Fruit fly (Drosophila melanogaster) whole organism, embryonic: ENCODE measurements around the gene par-6.

Experiments used
- CG10543 ChIP-seq: fragments of 200-800 bp; sonication (Bioruptor generic); optimal IDR thresholded peaks from 3 replicates; lab custom pipeline; 2017; ENCODE audit warnings: missing biosample characterization, mild to moderate bottlenecking, missing genetic modification characterization, moderate library complexity
- CG10959 ChIP-seq: fragments of 200-800 bp; sonication (Bioruptor generic); IDR thresholded peaks from 2 replicates; pipeline ENCODE4 v1.3.6; 2022; ENCODE audit warnings: missing biosample characterization, missing genetic modification characterization
- CG12391 ChIP-seq: fragments of 200-800 bp; sonication (Bioruptor generic); optimal IDR thresholded peaks from 3 replicates; lab custom pipeline; 2018; ENCODE audit warnings: missing biosample characterization, mild to moderate bottlenecking, missing genetic modification characterization, moderate library complexity
- CG8478 ChIP-seq: fragments of >200 bp; optimal IDR thresholded peaks from 2 replicates; lab custom pipeline; 2018
- D19A ChIP-seq: fragments of 200-800 bp; optimal IDR thresholded peaks from 3 replicates; lab custom pipeline; 2019; ENCODE audit warnings: missing biosample characterization, mild to moderate bottlenecking, missing genetic modification characterization, moderate library complexity
- Sry-β ChIP-seq: fragments of 200-800 bp; sonication (Bioruptor generic); optimal IDR thresholded peaks from 2 replicates; lab custom pipeline; 2018; ENCODE audit warnings: missing biosample characterization, mild to moderate bottlenecking, missing genetic modification characterization, moderate library complexity
- emc ChIP-seq: fragments of 200-800 bp; sonication (Bioruptor generic); optimal IDR thresholded peaks from 2 replicates; lab custom pipeline; 2016; ENCODE audit warnings: missing biosample characterization, missing genetic modification characterization
- gsb-n ChIP-seq: fragments of 200-800 bp; sonication (Bioruptor generic); optimal IDR thresholded peaks from 3 replicates; lab custom pipeline; 2018; ENCODE audit warnings: missing biosample characterization, mild to moderate bottlenecking, missing genetic modification characterization
- lola ChIP-seq, 3 experiments: fragments of >200 bp in 2 of 3; fragments of 200-800 bp in 1 of 3; sonication (Bioruptor generic) in 1 of 3; optimal IDR thresholded peaks; 2 replicates each; lab custom pipeline; 2017 to 2019; ENCODE audit warnings: missing biosample characterization in 3 of 3, missing genetic modification characterization in 3 of 3, mild to moderate bottlenecking in 1 of 3, moderate library complexity in 1 of 3
- mld ChIP-seq: fragments of 200-800 bp; sonication (Bioruptor generic); IDR thresholded peaks from 3 replicates; pipeline ENCODE4 v1.3.6; 2022; ENCODE audit warnings: missing biosample characterization, missing genetic modification characterization; ENCODE audit not compliant: partially characterized antibody

DNA sequence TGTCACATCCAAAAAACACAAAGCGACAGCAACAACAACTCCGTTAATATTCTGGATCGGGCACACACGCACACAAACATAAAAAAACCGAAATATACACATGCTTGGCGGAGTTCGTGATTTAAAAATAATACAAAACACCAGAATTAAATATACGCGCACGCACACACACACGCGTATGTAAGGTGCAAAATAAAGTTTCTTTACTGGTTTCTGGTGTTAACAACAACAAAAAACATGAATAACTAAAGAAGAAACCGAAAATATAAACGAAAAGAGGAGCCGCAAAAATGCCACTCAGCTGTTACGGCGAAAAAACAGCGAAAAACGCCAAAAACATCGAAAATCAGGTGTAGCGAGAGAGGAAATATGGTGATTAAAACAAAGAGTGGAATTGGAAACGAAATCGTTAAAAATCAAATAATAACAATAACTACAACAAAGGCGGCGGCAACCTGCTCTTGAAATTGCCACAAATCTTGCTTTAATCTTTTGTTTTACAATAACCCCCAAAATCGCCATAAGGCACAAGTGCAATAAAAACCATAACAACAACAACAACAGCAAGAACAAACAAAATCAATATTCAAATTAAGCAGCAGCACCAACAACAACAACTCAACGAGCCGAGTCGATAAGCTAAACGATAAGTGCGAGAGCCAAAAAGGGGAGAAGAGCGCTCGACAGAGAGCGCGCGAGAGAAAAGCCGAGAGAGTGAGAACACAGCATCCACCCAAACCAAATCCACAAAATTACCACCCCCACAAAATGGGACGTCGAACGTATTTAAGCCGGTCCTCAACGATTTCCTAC is 7.3 kb downstream of the par-6 start:
- TF ChIP-seq emc (GFP tag; lab: Kevin White, UChicago) (no peak), mld (GFP tag; lab: Robert Waterston, UW) (no peak), CG12391 (tag; lab: Kevin White, UChicago) (no peak), CG10959 (no peak), CG10543 (no peak), gsb-n (tag; lab: Kevin White, UChicago) (no peak), Sry-β (no peak), lola (GFP tag; optimal IDR thresholded peaks at IDR 0.05; lab: Kevin White, UChicago) (no peak), D19A (no peak), CG8478 (lab: Kevin White, UChicago) (no peak)
